Fruit fly (Drosophila melanogaster) Kc167 (cell line): Measurements from ENCODE around the gene Cpr78Cb.

Source experiments
- Sin3A ChIP-seq: fragments of >200 bp; optimal IDR thresholded peaks from 2 replicates; lab custom pipeline; 2018; ENCODE audit warnings: missing external identifiers
- h ChIP-seq: fragments of >200 bp; optimal IDR thresholded peaks from 3 replicates; lab custom pipeline; 2018; ENCODE audit warnings: missing external identifiers
- psq ChIP-seq: fragments of >200 bp; optimal IDR thresholded peaks from 2 replicates; lab custom pipeline; 2017; ENCODE audit warnings: missing external identifiers
- ttk ChIP-seq: sonication (Bioruptor generic); optimal IDR thresholded peaks from 2 replicates; lab custom pipeline; 2017; ENCODE audit warnings: missing external identifiers

dm6 chr3L:21282741-21283140 is 11.6 kb upstream of the Cpr78Cb start:
- TF ChIP-seq h (lab: Kevin White, UChicago) (no peak), psq (no peak), Sin3A (lab: Kevin White, UChicago) (no peak), ttk (lab: Kevin White, UChicago) (no peak)
